Worm (Caenorhabditis elegans) whole organism, L3 larva: Measurements from ENCODE around the gene sri-53.
"Not testable (repeated sequence)": the region's sequence is repeated elsewhere in the genome, so short reads cannot be mapped to it uniquely, and the experiment has no call there.

ENCODE experiments used
- ZK546.5 ChIP-seq: sonication (generic microtip); optimal IDR thresholded peaks from 2 replicates; lab custom pipeline; 2017; ENCODE audit warnings: missing biosample characterization, missing genetic modification characterization
- ceh-9 ChIP-seq: sonication (generic microtip); optimal IDR thresholded peaks from 2 replicates; lab custom pipeline; 2018; ENCODE audit warnings: missing biosample characterization, missing genetic modification characterization
- egl-27 ChIP-seq: sonication (generic microtip); optimal IDR thresholded peaks from 4 replicates; lab custom pipeline; 2017; ENCODE audit warnings: missing biosample characterization, missing genetic modification reagents, missing genetic modification characterization
- eor-1 ChIP-seq, 2 experiments: fragments of 150-350 bp; optimal IDR thresholded peaks; 2 replicates each; lab custom pipeline; 2014 to 2018; ENCODE audit warnings: missing biosample characterization in 2 of 2, missing genetic modification characterization in 2 of 2
- fkh-10 ChIP-seq: sonication (generic microtip); optimal IDR thresholded peaks from 2 replicates; lab custom pipeline; 2017; ENCODE audit warnings: missing biosample characterization, missing genetic modification reagents, missing genetic modification characterization
- lin-15B ChIP-seq: fragments of 150-350 bp; optimal IDR thresholded peaks from 2 replicates; lab custom pipeline; 2014; ENCODE audit warnings: missing biosample characterization, missing genetic modification characterization
- mml-1 ChIP-seq: fragments of 150-350 bp; sonication (generic microtip); optimal IDR thresholded peaks from 3 replicates; lab custom pipeline; 2014; ENCODE audit warnings: missing biosample characterization, missing genetic modification characterization
- nhr-237 ChIP-seq: fragments of 150-350 bp; optimal IDR thresholded peaks from 2 replicates; lab custom pipeline; 2014; ENCODE audit warnings: missing biosample characterization, missing genetic modification characterization
- nhr-76 ChIP-seq: fragments of 150-350 bp; sonication (generic microtip); optimal IDR thresholded peaks from 5 replicates; lab custom pipeline; 2014; ENCODE audit warnings: missing biosample characterization, missing genetic modification characterization
- pha-4 ChIP-seq: fragments of 150-350 bp; optimal IDR thresholded peaks from 2 replicates; lab custom pipeline; 2014; ENCODE audit warnings: missing biosample characterization, missing genetic modification reagents, missing genetic modification characterization
- snpc-4 ChIP-seq: fragments of 150-350 bp; optimal IDR thresholded peaks from 2 replicates; lab custom pipeline; 2014; ENCODE audit warnings: missing biosample characterization, missing genetic modification characterization
- tbx-2 ChIP-seq: sonication (generic microtip); optimal IDR thresholded peaks from 2 replicates; lab custom pipeline; 2016; ENCODE audit warnings: mild to moderate bottlenecking, missing genetic modification characterization, missing compliant biosample characterization

DNA sequence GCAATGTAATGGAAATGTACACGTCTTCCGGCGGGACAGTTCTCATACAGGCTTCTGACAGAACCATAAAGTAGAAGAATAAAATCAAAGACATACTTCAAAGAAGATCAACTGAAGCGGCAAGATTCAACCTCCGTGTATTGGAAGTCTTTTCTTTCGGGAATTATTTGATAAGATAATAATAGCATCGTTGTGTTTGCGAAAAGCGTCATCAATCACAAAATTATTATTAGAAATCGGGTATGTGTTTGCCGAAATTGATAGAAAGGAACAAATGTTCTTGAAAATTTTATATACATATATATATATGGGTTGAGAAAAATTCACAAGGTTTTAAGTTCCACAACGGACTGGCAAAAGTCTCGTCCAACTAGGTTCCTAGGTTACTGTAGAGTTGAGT lies 10.9 kb downstream of the sri-53 start, which contains the start of gene Y27F2A.9:
- TF ChIP-seq ceh-9 (tag; lab: Kevin White, UChicago); nhr-237 (tag; lab: Kevin White, UChicago); nhr-76; snpc-4 (tag; lab: Kevin White, UChicago); ZK546.5 (tag; lab: Kevin White, UChicago); eor-1 (tag; optimal IDR thresholded peaks at IDR 0.05; lab: Kevin White, UChicago); tbx-2 (tag; lab: Kevin White, UChicago); fkh-10 (GFP tag; lab: Kevin White, UChicago); pha-4 (tag; lab: Kevin White, UChicago); egl-27 (tag; lab: Kevin White, UChicago); lin-15B (tag; lab: Kevin White, UChicago); mml-1: not testable (repeated sequence)
